Worm (Caenorhabditis elegans) whole organism, mixed stage, embryonic: Measurements from ENCODE around the gene Y45G12B.2.

Experiments used
- M03D4.4 ChIP-seq: sonication (generic microtip); optimal IDR thresholded peaks from 2 replicates; lab custom pipeline; 2017; ENCODE audit warnings: mild to moderate bottlenecking, missing genetic modification characterization, missing compliant biosample characterization
- blmp-1 ChIP-seq: fragments of 150-350 bp; optimal IDR thresholded peaks from 2 replicates; lab custom pipeline; 2014; ENCODE audit warnings: missing biosample characterization, missing genetic modification characterization
- ceh-39 ChIP-seq: fragments of 150-350 bp; optimal IDR thresholded peaks from 2 replicates; lab custom pipeline; 2014; ENCODE audit warnings: missing biosample characterization, missing genetic modification characterization
- ceh-43 ChIP-seq: fragments of 200-800 bp; sonication (Bioruptor generic); optimal IDR thresholded peaks from 2 replicates; lab custom pipeline; 2018; ENCODE audit warnings: mild to moderate bottlenecking, missing genetic modification characterization, moderate library complexity, missing compliant biosample characterization
- ceh-83 ChIP-seq: fragments of 200-800 bp; sonication (Bioruptor generic); optimal IDR thresholded peaks from 2 replicates; lab custom pipeline; 2018; ENCODE audit warnings: mild to moderate bottlenecking, missing genetic modification characterization, missing compliant biosample characterization
- ces-1 ChIP-seq: fragments of 150-350 bp; optimal IDR thresholded peaks from 2 replicates; lab custom pipeline; 2014; ENCODE audit warnings: missing biosample characterization, missing genetic modification reagents, missing genetic modification characterization
- cnd-1 ChIP-seq: fragments of 200-800 bp; sonication (Bioruptor generic); optimal IDR thresholded peaks from 2 replicates; lab custom pipeline; 2018; ENCODE audit warnings: mild to moderate bottlenecking, missing genetic modification characterization, missing compliant biosample characterization
- drap-1 ChIP-seq: fragments of 200-800 bp; sonication (Bioruptor generic); optimal IDR thresholded peaks from 3 replicates; lab custom pipeline; 2018; ENCODE audit warnings: mild to moderate bottlenecking, missing genetic modification characterization, missing compliant biosample characterization
- elt-1 ChIP-seq: sonication (generic microtip); optimal IDR thresholded peaks from 2 replicates; lab custom pipeline; 2017; ENCODE audit warnings: missing genetic modification characterization, mild to moderate bottlenecking, missing compliant biosample characterization, antibody characterized with exemption, moderate library complexity, borderline replicate concordance; ENCODE audit not compliant: insufficient read depth
- flh-1 ChIP-seq: fragments of 200-800 bp; sonication (Bioruptor generic); optimal IDR thresholded peaks from 2 replicates; lab custom pipeline; 2018; ENCODE audit warnings: mild to moderate bottlenecking, missing genetic modification characterization, moderate library complexity, missing compliant biosample characterization
- ham-2 ChIP-seq: fragments of 200-800 bp; sonication (Bioruptor generic); optimal IDR thresholded peaks from 2 replicates; lab custom pipeline; 2018; ENCODE audit warnings: mild to moderate bottlenecking, missing genetic modification characterization, missing compliant biosample characterization
- lin-13 ChIP-seq: fragments of 150-350 bp; optimal IDR thresholded peaks from 2 replicates; lab custom pipeline; 2014; ENCODE audit warnings: missing biosample characterization, missing genetic modification characterization
- lin-32 ChIP-seq: fragments of 200-800 bp; sonication (Bioruptor generic); optimal IDR thresholded peaks from 2 replicates; lab custom pipeline; 2018; ENCODE audit warnings: mild to moderate bottlenecking, missing genetic modification characterization, missing compliant biosample characterization
- lsy-2 ChIP-seq: fragments of 150-350 bp; optimal IDR thresholded peaks from 2 replicates; lab custom pipeline; 2014; ENCODE audit warnings: missing biosample characterization, missing genetic modification characterization
- mab-5 ChIP-seq: fragments of 150-350 bp; optimal IDR thresholded peaks from 2 replicates; lab custom pipeline; 2014; ENCODE audit warnings: missing biosample characterization, missing genetic modification characterization
- mep-1 ChIP-seq: fragments of 150-350 bp; optimal IDR thresholded peaks from 2 replicates; lab custom pipeline; 2017; ENCODE audit warnings: missing biosample characterization, missing genetic modification reagents, missing genetic modification characterization, inconsistent platforms
- nhr-12 ChIP-seq: fragments of 150-350 bp; optimal IDR thresholded peaks from 2 replicates; lab custom pipeline; 2014; ENCODE audit warnings: missing biosample characterization, missing genetic modification characterization
- nhr-2 ChIP-seq: fragments of 150-350 bp; optimal IDR thresholded peaks from 2 replicates; lab custom pipeline; 2014; ENCODE audit warnings: missing biosample characterization, missing genetic modification characterization
- nhr-237 ChIP-seq: fragments of 150-350 bp; optimal IDR thresholded peaks from 2 replicates; lab custom pipeline; 2014; ENCODE audit warnings: missing biosample characterization, missing genetic modification characterization
- pha-4 ChIP-seq: fragments of 150-350 bp; optimal IDR thresholded peaks from 2 replicates; lab custom pipeline; 2018; ENCODE audit warnings: missing biosample characterization, missing genetic modification reagents, missing genetic modification characterization
- sem-2 ChIP-seq: fragments of 200-800 bp; sonication (Bioruptor generic); optimal IDR thresholded peaks from 2 replicates; lab custom pipeline; 2018; ENCODE audit warnings: mild to moderate bottlenecking, missing genetic modification characterization, missing compliant biosample characterization
- snpc-4 ChIP-seq: fragments of 150-350 bp; optimal IDR thresholded peaks from 2 replicates; lab custom pipeline; 2014; ENCODE audit warnings: missing biosample characterization, missing genetic modification characterization
- sptf-1 ChIP-seq: sonication (generic microtip); optimal IDR thresholded peaks from 2 replicates; lab custom pipeline; 2017; ENCODE audit warnings: mild to moderate bottlenecking, missing genetic modification characterization, moderate library complexity, missing compliant biosample characterization
- tbx-8 ChIP-seq: fragments of 200-800 bp; sonication (Bioruptor generic); optimal IDR thresholded peaks from 2 replicates; lab custom pipeline; 2018; ENCODE audit warnings: mild to moderate bottlenecking, missing genetic modification characterization, moderate library complexity, missing compliant biosample characterization
- unc-120 ChIP-seq: sonication (generic microtip); optimal IDR thresholded peaks from 2 replicates; lab custom pipeline; 2017; ENCODE audit warnings: missing genetic modification characterization, missing compliant biosample characterization; ENCODE audit not compliant: poor library complexity, severe bottlenecking
- unc-62 ChIP-seq: fragments of 150-350 bp; optimal IDR thresholded peaks from 2 replicates; lab custom pipeline; 2014; ENCODE audit warnings: missing biosample characterization, missing genetic modification reagents, missing genetic modification characterization
- zip-8 ChIP-seq: fragments of 150-350 bp; optimal IDR thresholded peaks from 2 replicates; lab custom pipeline; 2014; ENCODE audit warnings: missing biosample characterization, missing genetic modification characterization
- ztf-11 ChIP-seq: fragments of 150-350 bp; optimal IDR thresholded peaks from 2 replicates; lab custom pipeline; 2014; ENCODE audit warnings: missing biosample characterization, missing genetic modification characterization

The Y45G12B.2 gene

ce11 chrV:2728236-2728635 is 33.7 kb downstream of the Y45G12B.2 start, which contains the start of gene str-33:
Gene str-33, plus strand, starts transcription at chrV:2728536.
- TF ChIP-seq sem-2 (GFP tag; lab: Kevin White, UChicago) (no peak), ceh-43 (no peak), lin-13 (tag; lab: Kevin White, UChicago) (no peak)
- TF ChIP-seq, all 35 proteins: peak for 0

ce11 chrV:2730784-2731480 is 36.4 kb downstream of the Y45G12B.2 start, which contains the start of gene dod-3:
Gene dod-3, minus strand, starts transcription at chrV:2731098.
- TF ChIP-seq unc-120 (tag; lab: Kevin White, UChicago) (no peak), cnd-1 (tag; lab: Kevin White, UChicago) (no peak), mep-1 (no peak), M03D4.4 (tag; lab: Kevin White, UChicago) (no peak), nhr-12 (tag; lab: Kevin White, UChicago) (no peak), ces-1 (no peak), lin-13 (tag; lab: Kevin White, UChicago) (no peak), drap-1 (GFP tag; lab: Kevin White, UChicago) (no peak), tbx-8 (GFP tag; lab: Kevin White, UChicago) (no peak), nhr-237 (tag; lab: Kevin White, UChicago) (no peak)

DNA sequence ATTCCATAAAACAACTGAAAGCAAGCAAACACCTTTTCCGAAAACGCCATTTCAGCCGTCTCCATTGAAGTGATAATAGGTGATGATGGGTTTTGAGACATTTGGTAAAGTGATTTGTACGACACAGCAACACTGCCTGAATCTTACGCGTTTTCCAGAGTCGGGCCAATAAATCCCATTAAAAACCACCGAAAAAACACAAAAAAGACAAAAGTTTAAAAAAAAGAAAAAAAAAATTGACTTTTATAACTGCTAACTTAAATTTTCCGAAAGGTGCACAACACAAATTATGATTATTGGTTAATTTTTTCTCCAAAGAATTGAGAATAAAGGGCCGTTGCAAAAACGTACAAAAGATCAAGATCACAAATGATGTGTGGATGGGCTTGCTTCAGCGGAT is 39.8 kb downstream of the Y45G12B.2 start, which contains the start of gene srg-57:
TSS of gene srg-57 (minus strand) at position 101 of the 400 bp plus-strand sequence.
- TF ChIP-seq ham-2 (GFP tag; lab: Kevin White, UChicago) (no peak), ceh-43 (no peak), unc-62 (no peak), unc-120 (tag; lab: Kevin White, UChicago) (no peak), nhr-12 (tag; lab: Kevin White, UChicago) (no peak), tbx-8 (GFP tag; lab: Kevin White, UChicago) (no peak), zip-8 (tag; lab: Kevin White, UChicago) (no peak), ceh-83 (GFP tag; lab: Kevin White, UChicago) (no peak), lin-32 (GFP tag; lab: Kevin White, UChicago) (no peak), flh-1 (GFP tag; lab: Kevin White, UChicago) (no peak), mab-5 (tag; lab: Kevin White, UChicago) (no peak), ceh-39 (tag; lab: Kevin White, UChicago) (no peak), elt-1 (tag; lab: Kevin White, UChicago) (no peak), sptf-1 (no peak), snpc-4 (tag; lab: Kevin White, UChicago) (no peak), blmp-1 (tag; lab: Kevin White, UChicago) (no peak), mep-1 (no peak), nhr-2 (tag; lab: Kevin White, UChicago) (no peak), ces-1 (no peak), lin-13 (tag; lab: Kevin White, UChicago) (no peak)

- TF ChIP-seq ztf-11 (tag; lab: Kevin White, UChicago) (no peak), lsy-2 (tag; lab: Kevin White, UChicago) (no peak), nhr-12 (tag; lab: Kevin White, UChicago) (no peak), nhr-2 (tag; lab: Kevin White, UChicago) (no peak), nhr-237 (tag; lab: Kevin White, UChicago) (no peak), cnd-1 (tag; lab: Kevin White, UChicago) (no peak), pha-4 (tag; lab: Kevin White, UChicago) (no peak), sptf-1 (no peak)
Measured at ce11 chrV:2738174-2738573, 43.6 kb downstream of the Y45G12B.2 start, which contains the start of gene srg-56. Gene srg-56, minus strand, starts transcription at chrV:2738274.

DNA sequence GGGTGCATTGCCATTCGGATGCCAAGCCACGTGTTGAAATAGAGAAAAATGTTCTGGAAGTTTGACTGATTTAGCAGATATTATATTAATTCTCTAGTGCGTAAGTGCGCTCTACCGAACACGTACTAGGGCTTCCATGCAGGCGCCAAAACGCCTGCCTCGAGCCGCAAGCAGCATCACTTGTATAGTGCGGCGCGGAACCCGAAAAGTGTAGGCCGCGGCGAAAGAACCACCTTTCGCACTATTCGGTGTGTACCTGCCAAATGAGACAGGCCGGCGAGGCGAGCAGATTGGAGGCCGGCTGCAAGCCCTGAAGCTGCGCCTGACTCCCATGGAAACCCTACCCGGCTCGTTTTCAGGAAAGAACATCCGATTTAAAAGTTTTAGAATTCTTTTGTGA is 45.0 kb downstream of the Y45G12B.2 start:
- TF ChIP-seq mep-1: no peak
- TF ChIP-seq unc-120 (tag; lab: Kevin White, UChicago): no peak
- no peak for TF ChIP-seq lsy-2 (tag; lab: Kevin White, UChicago)
- no peak for TF ChIP-seq ces-1
- TF ChIP-seq drap-1 (GFP tag; lab: Kevin White, UChicago): no peak
- TF ChIP-seq cnd-1 (tag; lab: Kevin White, UChicago): no peak
- no peak for TF ChIP-seq nhr-237 (tag; lab: Kevin White, UChicago)
- TF ChIP-seq sem-2 (GFP tag; lab: Kevin White, UChicago): no peak
- TF ChIP-seq ceh-39 (tag; lab: Kevin White, UChicago): no peak
